Worm (Caenorhabditis elegans) whole organism, dauer: ENCODE results near the gene perm-5.

Source experiments
- unc-62 ChIP-seq: sonication (generic microtip); optimal IDR thresholded peaks from 2 replicates; lab custom pipeline; 2017; ENCODE audit warnings: missing biosample characterization, missing genetic modification reagents, missing genetic modification characterization

Gene perm-5

ce11 chrIV:5690386-5691080 is 12.7 kb downstream of the perm-5 start, which contains the start of gene C55C3.8:
TSS of gene C55C3.8 (plus strand) at chrIV:5691030.
- no peak for TF ChIP-seq unc-62 (GFP tag; lab: Kevin White, UChicago)

ce11 chrIV:5685014-5685413 is 18.3 kb downstream of the perm-5 start, which contains the start of gene C55C3.3:
TSS of gene C55C3.3 (plus strand) at chrIV:5685287.
- TF ChIP-seq unc-62 (GFP tag; lab: Kevin White, UChicago): no peak

ce11 chrIV:5682547-5683234 is 20.6 kb downstream of the perm-5 start, which contains the start of the genes C55C3.7 and C55C3.6:
TSS of gene C55C3.7 (minus strand) at chrIV:5682647.
TSS of gene C55C3.6 (plus strand) at chrIV:5683184.
- no peak for TF ChIP-seq unc-62 (GFP tag; lab: Kevin White, UChicago)

ce11 chrIV:5678044-5678443 is 25.2 kb downstream of the perm-5 start, which contains the start of gene C55C3.4:
TSS of gene C55C3.4 (minus strand) at chrIV:5678144.
- TF ChIP-seq unc-62 (GFP tag; lab: Kevin White, UChicago): no peak

- no peak for TF ChIP-seq unc-62 (GFP tag; lab: Kevin White, UChicago)
These were observed 28.8 kb downstream of the perm-5 start, which contains the start of gene srd-5 for ce11 chrIV:5674435-5674834. TSS of gene srd-5 (minus strand) at chrIV:5674535.

ce11 chrIV:5671325-5671724 is 31.9 kb downstream of the perm-5 start:
- TF ChIP-seq unc-62 (GFP tag; lab: Kevin White, UChicago): no peak

- TF ChIP-seq unc-62 (GFP tag; lab: Kevin White, UChicago): no peak
These were observed 33.8 kb downstream of the perm-5 start, which contains the start of gene T19E7.6 for ce11 chrIV:5669459-5669858. TSS of gene T19E7.6 (minus strand) at chrIV:5669503.

- TF ChIP-seq unc-62 (GFP tag; lab: Kevin White, UChicago): no peak
These were observed 36.1 kb downstream of the perm-5 start for ce11 chrIV:5667191-5667590.

- no peak for TF ChIP-seq unc-62 (GFP tag; lab: Kevin White, UChicago)
These were observed 36.9 kb downstream of the perm-5 start for ce11 chrIV:5666115-5667028.

ce11 chrIV:5665353-5665918 is 37.8 kb downstream of the perm-5 start:
- TF ChIP-seq unc-62 (GFP tag; lab: Kevin White, UChicago): no peak

ce11 chrIV:5664375-5665004 is 38.8 kb downstream of the perm-5 start, which contains the start of gene bec-1:
TSS of gene bec-1 (minus strand) at chrIV:5664425.
- TF ChIP-seq unc-62 (GFP tag; lab: Kevin White, UChicago): no peak

ce11 chrIV:5662886-5663285 is 40.4 kb downstream of the perm-5 start:
- TF ChIP-seq unc-62 (GFP tag; lab: Kevin White, UChicago): no peak

ce11 chrIV:5662073-5662472 is 41.2 kb downstream of the perm-5 start:
- no peak for TF ChIP-seq unc-62 (GFP tag; lab: Kevin White, UChicago)

ce11 chrIV:5660239-5660638 is 43.0 kb downstream of the perm-5 start, which contains the start of gene skn-1:
TSS of gene skn-1 (minus strand) at chrIV:5660384.
- no peak for TF ChIP-seq unc-62 (GFP tag; lab: Kevin White, UChicago)
